Fruit fly (Drosophila melanogaster) whole organism: Measurements from ENCODE around the gene CG18294.

ENCODE experiments used
- psq ChIP-seq: fragments of >200 bp; optimal IDR thresholded peaks from 2 replicates; lab custom pipeline; 2017
- usp ChIP-seq: fragments of >200 bp; optimal IDR thresholded peaks from 2 replicates; lab custom pipeline; 2017; ENCODE audit warnings: missing biosample characterization, missing genetic modification characterization, mixed read lengths

DNA sequence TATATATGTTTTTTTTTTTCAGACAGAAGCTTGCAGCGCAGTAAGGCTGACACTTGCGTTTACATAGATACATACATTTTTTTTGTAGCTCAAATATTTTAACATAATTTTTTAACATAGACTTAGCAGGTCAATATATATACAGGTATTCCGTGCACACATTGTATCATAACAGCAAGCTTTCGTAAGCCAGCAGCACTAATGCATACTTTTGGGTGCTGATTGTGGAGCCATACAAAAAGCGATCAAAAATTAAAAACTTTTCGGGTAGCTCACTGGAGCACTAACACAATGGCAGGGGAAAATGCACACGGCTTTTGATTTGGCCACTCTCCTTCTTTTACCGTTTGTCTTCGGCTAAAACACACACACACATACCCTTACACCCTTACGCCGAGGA is 7.6 kb upstream of the CG18294 start:
- TF ChIP-seq psq (lab: Kevin White, UChicago) = no peak
- no peak for TF ChIP-seq usp (GFP tag; lab: Kevin White, UChicago)
